Worm (Caenorhabditis elegans): ENCODE measurements around the gene F10C2.4.

The F10C2.4 gene

ce11 chrV:12001747-12002456, 39.5 kb upstream of the F10C2.4 start, which contains the start of gene gcy-33 (continued):
- TF ChIP-seq F33H1.4 (GFP tag; IDR thresholded peaks at IDR 0.05) (peak; percentile 29; the same call in 1 of the 2 replicates), nhr-179 (tag; optimal IDR thresholded peaks at IDR 0.05) (peak; percentile 61), nhr-90 (tag; optimal IDR thresholded peaks at IDR 0.05) (peak; percentile 94), F10E7.11 (tag; optimal IDR thresholded peaks at IDR 0.05) (peak; percentile 48), Y95B8A.8 (GFP tag; IDR thresholded peaks at IDR 0.05) (peak; percentile 54; the same call in 1 of the 2 replicates)

DNA sequence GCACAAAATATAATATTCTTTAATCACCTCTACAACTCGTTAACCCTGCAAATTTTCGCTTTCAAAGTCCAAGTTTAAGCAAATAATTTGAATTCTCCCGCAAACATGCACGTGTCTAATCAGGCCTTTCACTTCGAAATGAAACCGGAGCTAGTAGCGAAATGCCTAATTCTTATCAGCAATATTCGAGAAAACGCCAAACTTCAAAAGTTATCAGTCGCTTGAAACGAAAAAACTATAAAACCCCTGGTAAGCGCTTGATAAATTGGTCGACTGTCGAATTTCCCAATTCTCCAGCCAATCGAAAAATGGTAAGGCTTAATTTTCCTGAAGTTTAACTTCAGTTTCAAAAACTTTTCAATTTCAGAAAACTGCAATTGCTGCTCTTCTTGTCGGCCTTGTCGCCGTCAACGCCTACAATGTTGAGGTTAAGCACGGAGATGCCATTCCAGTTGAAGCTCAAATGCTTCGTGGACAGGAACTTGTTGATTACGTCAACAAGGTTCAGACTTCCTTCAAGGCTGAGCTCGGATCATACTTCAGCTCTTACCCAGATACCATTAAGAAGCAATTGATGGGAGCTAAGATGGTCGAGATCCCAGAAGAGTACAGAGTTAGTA, 38.4 kb upstream of the F10C2.4 start, which contains the start of gene cpr-9:
TSS of gene cpr-9 (plus strand) at position 188 of the 620 bp plus-strand sequence.
- TF ChIP-seq ekl-4 (GFP tag; IDR thresholded peaks at IDR 0.05) (peak; percentile 40; the same call in 1 of the 2 replicates), B0336.3 (GFP tag; IDR thresholded peaks at IDR 0.05) (peak; percentile 10; the same call in 1 of the 2 replicates), cebp-1 (GFP tag; IDR thresholded peaks at IDR 0.05) (no peak), cebp-1 (tag; optimal IDR thresholded peaks at IDR 0.05) (peak; percentile 24), hsf-1 (GFP tag; IDR thresholded peaks at IDR 0.05) (no peak), mel-28 (tag; optimal IDR thresholded peaks at IDR 0.05; ENCODE audit: borderline replicate concordance) (no peak), F57A8.1 (GFP tag; optimal IDR thresholded peaks at IDR 0.05) (no peak), lin-26 (GFP tag; IDR thresholded peaks at IDR 0.05) (no peak), nhr-80 (tag; optimal IDR thresholded peaks at IDR 0.05) (peak; percentile 21), ccch-3 (GFP tag; optimal IDR thresholded peaks at IDR 0.05) (no peak), nfyb-1 (GFP tag; IDR thresholded peaks at IDR 0.05) (no peak), rec-8 (tag; optimal IDR thresholded peaks at IDR 0.05) (no peak), lin-40 (tag; optimal IDR thresholded peaks at IDR 0.05) (peak; percentile 10), bed-1 (GFP tag; IDR thresholded peaks at IDR 0.05) (no peak), ama-1 (optimal IDR thresholded peaks at IDR 0.05) (no peak), ama-1 (GFP tag; optimal IDR thresholded peaks at IDR 0.05) (no peak), Y53F4B.3 (GFP tag; IDR thresholded peaks at IDR 0.05) (no peak), madf-3 (GFP tag; IDR thresholded peaks at IDR 0.05) (no peak), ceh-58 (GFP tag; IDR thresholded peaks at IDR 0.05) (no peak), Y53G8AR.9 (GFP tag; conservative IDR thresholded peaks at IDR 0.05) (0 out of 2 replicates have a peak, but pooled peaks have one; percentile 11), B0035.1 (tag; optimal IDR thresholded peaks at IDR 0.05) (no peak), repo-1 (tag; optimal IDR thresholded peaks at IDR 0.05) (no peak), ets-4 (GFP tag; optimal IDR thresholded peaks at IDR 0.05) (peak; percentile 22), dpl-1 (GFP tag; optimal IDR thresholded peaks at IDR 0.05) (no peak), lsy-27 (tag; optimal IDR thresholded peaks at IDR 0.05; ENCODE audit: borderline replicate concordance, insufficient read depth) (no peak), hmg-1.2 (GFP tag; IDR thresholded peaks at IDR 0.05) (0 out of 2 replicates have a peak, but pooled peaks have one; percentile 6), unc-62 (GFP tag; optimal IDR thresholded peaks at IDR 0.05) (no peak), ztf-22 (GFP tag; optimal IDR thresholded peaks at IDR 0.05) (peak; percentile 8), let-526 (GFP tag; IDR thresholded peaks at IDR 0.05) (peak; percentile 54; the same call in 1 of the 2 replicates), ZK185.1 (tag; optimal IDR thresholded peaks at IDR 0.05; ENCODE audit: poor library complexity, severe bottlenecking) (peak; percentile 13), tbp1 (GFP tag; optimal IDR thresholded peaks at IDR 0.05) (peak; percentile 1), F10E7.11 (tag; optimal IDR thresholded peaks at IDR 0.05) (no peak), ztf-28 (GFP tag; IDR thresholded peaks at IDR 0.05) (no peak), Y56A3A.18 (GFP tag; IDR thresholded peaks at IDR 0.05) (no peak), K11D2.4 (GFP tag; IDR thresholded peaks at IDR 0.05) (no peak), sptf-2 (GFP tag; optimal IDR thresholded peaks at IDR 0.05) (no peak), D2030.7 (GFP tag; IDR thresholded peaks at IDR 0.05) (no peak), lin-54 (GFP tag; optimal IDR thresholded peaks at IDR 0.05) (peak; percentile 13)

Data from whole organism, young adult.